Worm (Caenorhabditis elegans) whole organism, L1 larva: ENCODE measurements around the gene F54D10.7.

Source experiments
- C16A3.4 ChIP-seq: fragments of 150-350 bp; optimal IDR thresholded peaks from 2 replicates; lab custom pipeline; 2014; ENCODE audit warnings: missing biosample characterization, missing genetic modification characterization
- F16B12.6 ChIP-seq: fragments of 150-350 bp; optimal IDR thresholded peaks from 2 replicates; lab custom pipeline; 2014; ENCODE audit warnings: missing biosample characterization, missing genetic modification characterization
- aha-1 ChIP-seq: fragments of 150-350 bp; optimal IDR thresholded peaks from 2 replicates; lab custom pipeline; 2014; ENCODE audit warnings: missing biosample characterization, missing genetic modification characterization
- alr-1 ChIP-seq: fragments of 200-800 bp; sonication (Bioruptor generic); optimal IDR thresholded peaks from 2 replicates; lab custom pipeline; 2018; ENCODE audit warnings: borderline replicate concordance, mild to moderate bottlenecking, missing genetic modification characterization, missing compliant biosample characterization
- ama-1 ChIP-seq: fragments of 150-350 bp; optimal IDR thresholded peaks from 2 replicates; lab custom pipeline; 2014
- blmp-1 ChIP-seq: fragments of 150-350 bp; optimal IDR thresholded peaks from 2 replicates; lab custom pipeline; 2014; ENCODE audit warnings: missing biosample characterization, missing genetic modification characterization
- ceh-63 ChIP-seq: fragments of 200-800 bp; sonication (Bioruptor generic); optimal IDR thresholded peaks from 2 replicates; lab custom pipeline; 2018; ENCODE audit warnings: mild to moderate bottlenecking, missing genetic modification characterization, missing compliant biosample characterization
- ceh-88 ChIP-seq: fragments of 200-800 bp; sonication (Bioruptor generic); IDR thresholded peaks from 2 replicates; pipeline ENCODE4 v1.3.6; 2022; ENCODE audit warnings: missing genetic modification characterization, missing compliant biosample characterization
- ceh-90 ChIP-seq: sonication (generic microtip); optimal IDR thresholded peaks from 2 replicates; lab custom pipeline; 2016; ENCODE audit warnings: missing genetic modification characterization, missing compliant biosample characterization
- ces-1 ChIP-seq: fragments of 150-350 bp; optimal IDR thresholded peaks from 2 replicates; lab custom pipeline; 2014; ENCODE audit warnings: missing biosample characterization, missing genetic modification reagents, missing genetic modification characterization
- dpl-1 ChIP-seq, 3 experiments: fragments of 150-350 bp in 2 of 3; sonication (generic microtip) in 1 of 3; optimal IDR thresholded peaks; 2 replicates each; lab custom pipeline; 2014 to 2017; ENCODE audit warnings: missing biosample characterization in 3 of 3, missing genetic modification characterization in 3 of 3, missing genetic modification reagents in 3 of 3
- dsc-1 ChIP-seq: sonication (generic microtip); optimal IDR thresholded peaks from 2 replicates; lab custom pipeline; 2016; ENCODE audit warnings: mild to moderate bottlenecking, missing genetic modification characterization, missing compliant biosample characterization
- efl-1 ChIP-seq, 4 experiments: fragments of 150-350 bp; optimal IDR thresholded peaks in 3 of 4; peaks in 1 of 4; 1 replicate in 1 of 4; 2 replicates in 3 of 4; lab custom pipeline; 2014; ENCODE audit warnings: missing biosample characterization in 2 of 4, missing genetic modification characterization in 2 of 4, missing genetic modification reagents in 2 of 4
- efl-3 ChIP-seq: fragments of 200-800 bp; sonication (Bioruptor generic); optimal IDR thresholded peaks from 2 replicates; lab custom pipeline; 2018; ENCODE audit warnings: mild to moderate bottlenecking, missing genetic modification characterization, missing compliant biosample characterization
- egl-27 ChIP-seq, 2 experiments: fragments of 150-350 bp in 1 of 2; sonication (generic microtip); optimal IDR thresholded peaks; 3 replicates each; lab custom pipeline; 2017 to 2018; ENCODE audit warnings: missing biosample characterization in 2 of 2, missing genetic modification characterization in 2 of 2, missing genetic modification reagents in 2 of 2
- elt-2 ChIP-seq: sonication (generic microtip); optimal IDR thresholded peaks from 2 replicates; lab custom pipeline; 2016; ENCODE audit warnings: missing genetic modification characterization, mild to moderate bottlenecking, inconsistent platforms, missing compliant biosample characterization, missing genetic modification reagents
- elt-3 ChIP-seq, 6 experiments: fragments of 150-350 bp in 1 of 6; sonication (generic microtip); optimal IDR thresholded peaks; 2 replicates each; lab custom pipeline; 2017 to 2018; ENCODE audit warnings: missing biosample characterization in 6 of 6, missing genetic modification characterization in 6 of 6, inconsistent platforms in 1 of 6
- fkh-10 ChIP-seq: sonication (generic microtip); optimal IDR thresholded peaks from 2 replicates; lab custom pipeline; 2017; ENCODE audit warnings: missing biosample characterization, missing genetic modification reagents, missing genetic modification characterization
- fkh-8 ChIP-seq: sonication (generic microtip); optimal IDR thresholded peaks from 2 replicates; lab custom pipeline; 2016; ENCODE audit warnings: mild to moderate bottlenecking, missing genetic modification characterization, missing compliant biosample characterization
- grh-1 ChIP-seq: fragments of 200-800 bp; sonication (Bioruptor generic); IDR thresholded peaks from 2 replicates; pipeline ENCODE4 v1.3.6; 2022; ENCODE audit warnings: missing genetic modification reagents, missing genetic modification characterization, missing compliant biosample characterization
- hlh-4 ChIP-seq: sonication (generic microtip); optimal IDR thresholded peaks from 2 replicates; lab custom pipeline; 2016; ENCODE audit warnings: mild to moderate bottlenecking, missing genetic modification characterization, missing compliant biosample characterization
- irx-1 ChIP-seq: sonication (generic microtip); optimal IDR thresholded peaks from 2 replicates; lab custom pipeline; 2016; ENCODE audit warnings: missing genetic modification characterization, missing compliant biosample characterization
- jun-1 ChIP-seq: fragments of 150-350 bp; optimal IDR thresholded peaks from 2 replicates; lab custom pipeline; 2014; ENCODE audit warnings: missing biosample characterization, missing genetic modification reagents, missing genetic modification characterization
- lin-14 ChIP-seq: fragments of 200-800 bp; sonication (Bioruptor generic); optimal IDR thresholded peaks from 2 replicates; lab custom pipeline; 2018; ENCODE audit warnings: mild to moderate bottlenecking, missing genetic modification characterization, moderate library complexity, missing compliant biosample characterization
- lin-15B ChIP-seq: fragments of 150-350 bp; sonication (generic microtip); optimal IDR thresholded peaks from 3 replicates; lab custom pipeline; 2014; ENCODE audit warnings: missing biosample characterization, missing genetic modification characterization
- lin-39 ChIP-seq: fragments of 150-350 bp; optimal IDR thresholded peaks from 2 replicates; lab custom pipeline; 2014; ENCODE audit warnings: missing biosample characterization, missing genetic modification reagents, missing genetic modification characterization
- mdl-1 ChIP-seq, 2 experiments: fragments of 150-350 bp; optimal IDR thresholded peaks; 2 replicates each; lab custom pipeline; 2014 to 2017; ENCODE audit warnings: missing biosample characterization in 2 of 2, missing genetic modification characterization in 2 of 2, inconsistent platforms in 1 of 2
- mef-2 ChIP-seq: fragments of 150-350 bp; optimal IDR thresholded peaks from 2 replicates; lab custom pipeline; 2014; ENCODE audit warnings: missing biosample characterization, missing genetic modification characterization
- mep-1 ChIP-seq: fragments of 150-350 bp; optimal IDR thresholded peaks from 2 replicates; lab custom pipeline; 2014; ENCODE audit warnings: missing biosample characterization, missing genetic modification characterization
- nhr-11 ChIP-seq: fragments of 150-350 bp; optimal IDR thresholded peaks from 2 replicates; lab custom pipeline; 2014; ENCODE audit warnings: missing biosample characterization, missing genetic modification characterization
- nhr-237 ChIP-seq: fragments of 150-350 bp; optimal IDR thresholded peaks from 2 replicates; lab custom pipeline; 2014; ENCODE audit warnings: missing biosample characterization, missing genetic modification characterization
- nhr-47 ChIP-seq: sonication (generic microtip); optimal IDR thresholded peaks from 2 replicates; lab custom pipeline; 2016; ENCODE audit warnings: mild to moderate bottlenecking, missing genetic modification characterization, moderate library complexity, missing compliant biosample characterization
- nhr-76 ChIP-seq: sonication (generic microtip); optimal IDR thresholded peaks from 2 replicates; lab custom pipeline; 2017; ENCODE audit warnings: missing biosample characterization, missing genetic modification characterization
- nhr-77 ChIP-seq: fragments of 150-350 bp; optimal IDR thresholded peaks from 2 replicates; lab custom pipeline; 2014; ENCODE audit warnings: missing biosample characterization, missing genetic modification characterization
- nhr-85 ChIP-seq: sonication (generic microtip); peaks from one replicate; lab custom pipeline; 2016; ENCODE audit warnings: missing genetic modification characterization, inconsistent platforms, missing compliant biosample characterization
- nhr-90 ChIP-seq: sonication (generic microtip); optimal IDR thresholded peaks from 2 replicates; lab custom pipeline; 2016; ENCODE audit warnings: mild to moderate bottlenecking, missing genetic modification characterization, missing compliant biosample characterization; ENCODE audit not compliant: poor library complexity
- pag-3 ChIP-seq: sonication (generic microtip); optimal IDR thresholded peaks from 2 replicates; lab custom pipeline; 2017; ENCODE audit warnings: missing genetic modification characterization, mild to moderate bottlenecking, missing compliant biosample characterization, antibody characterized with exemption, borderline replicate concordance; ENCODE audit not compliant: insufficient read depth
- pax-3 ChIP-seq: fragments of 200-800 bp; sonication (Bioruptor generic); optimal IDR thresholded peaks from 2 replicates; lab custom pipeline; 2018; ENCODE audit warnings: mild to moderate bottlenecking, missing genetic modification characterization, moderate library complexity, missing compliant biosample characterization
- pqm-1 ChIP-seq: sonication (generic microtip); optimal IDR thresholded peaks from 3 replicates; lab custom pipeline; 2017; ENCODE audit warnings: missing biosample characterization, missing genetic modification characterization
- skn-1 ChIP-seq: fragments of 150-350 bp; optimal IDR thresholded peaks from 2 replicates; lab custom pipeline; 2014; ENCODE audit warnings: missing biosample characterization, missing genetic modification characterization
- snpc-4 ChIP-seq: fragments of 150-350 bp; optimal IDR thresholded peaks from 2 replicates; lab custom pipeline; 2014; ENCODE audit warnings: missing biosample characterization, missing genetic modification characterization
- sup-37 ChIP-seq: fragments of 200-800 bp; sonication (Bioruptor generic); optimal IDR thresholded peaks from 2 replicates; lab custom pipeline; 2018; ENCODE audit warnings: mild to moderate bottlenecking, missing genetic modification characterization, missing compliant biosample characterization
- tbx-2 ChIP-seq: sonication (generic microtip); optimal IDR thresholded peaks from 2 replicates; lab custom pipeline; 2016; ENCODE audit warnings: missing genetic modification characterization, missing compliant biosample characterization
- tlp-1 ChIP-seq: fragments of 150-350 bp; optimal IDR thresholded peaks from 2 replicates; lab custom pipeline; 2014; ENCODE audit warnings: missing biosample characterization, missing genetic modification characterization
- unc-130 ChIP-seq: fragments of 150-350 bp; optimal IDR thresholded peaks from 2 replicates; lab custom pipeline; 2017; ENCODE audit warnings: missing biosample characterization, missing genetic modification characterization, inconsistent platforms
- unc-62 ChIP-seq: fragments of 150-350 bp; optimal IDR thresholded peaks from 2 replicates; lab custom pipeline; 2014; ENCODE audit warnings: missing biosample characterization, missing genetic modification reagents, missing genetic modification characterization
- vab-15 ChIP-seq: sonication (generic microtip); optimal IDR thresholded peaks from 2 replicates; lab custom pipeline; 2017; ENCODE audit warnings: missing genotype, mild to moderate bottlenecking, missing genetic modification characterization, missing compliant biosample characterization
- xbp-1 ChIP-seq: sonication (generic microtip); optimal IDR thresholded peaks from 2 replicates; lab custom pipeline; 2016; ENCODE audit warnings: missing genetic modification characterization, missing compliant biosample characterization
- ztf-11 ChIP-seq, 2 experiments: sonication (generic microtip); optimal IDR thresholded peaks; 2 replicates each; lab custom pipeline; 2016 to 2017; ENCODE audit warnings: missing genetic modification characterization in 2 of 2, missing biosample characterization in 1 of 2, missing compliant biosample characterization in 1 of 2

F54D10.7 gene

ce11 chrII:3810550-3810949 lies 10.5 kb downstream of the F54D10.7 start (continued):
- TF ChIP-seq efl-3 (no peak), hlh-4 (no peak), tlp-1 (tag; lab: Kevin White, UChicago) (no peak), tbx-2 (tag; lab: Kevin White, UChicago) (peak; percentile 32), nhr-11 (tag; lab: Kevin White, UChicago) (peak; percentile 19), elt-2 (peak; percentile 73), nhr-85 (tag; lab: Kevin White, UChicago) (peak; percentile 47), mep-1 (tag; lab: Kevin White, UChicago) (peak; percentile 59), dsc-1 (peak; percentile 24), mdl-1 (tag; optimal IDR thresholded peaks at IDR 0.05; lab: Kevin White, UChicago) (peak in 1 of 2 experiments; percentile 30)

DNA sequence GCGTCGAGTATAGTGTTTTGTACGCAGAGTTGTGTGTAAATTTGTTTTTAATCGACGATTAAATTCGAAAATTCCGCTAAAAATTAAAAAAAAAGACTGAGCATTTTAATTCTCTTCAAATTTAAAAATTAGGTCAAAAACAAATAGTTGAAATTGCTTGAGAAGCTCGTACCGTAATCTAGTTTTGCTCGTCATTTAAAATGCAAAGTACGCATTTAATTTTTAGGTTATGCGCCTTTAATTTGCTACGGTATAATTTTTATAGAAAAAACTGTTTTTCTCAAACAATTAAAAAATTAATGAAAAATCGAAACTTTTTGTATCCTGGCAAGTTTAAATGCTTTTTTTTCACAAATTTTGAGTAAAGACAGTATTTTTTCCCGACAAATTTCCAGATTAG lies 12.5 kb downstream of the F54D10.7 start:
- TF ChIP-seq pax-3 (tag; lab: Kevin White, UChicago), result no peak
- TF ChIP-seq tbx-2 (tag; lab: Kevin White, UChicago), result no peak
- TF ChIP-seq egl-27 (tag; optimal IDR thresholded peaks at IDR 0.05; lab: Kevin White, UChicago), result no peak
- no peak for TF ChIP-seq mef-2
- no peak for TF ChIP-seq ceh-90 (tag; lab: Kevin White, UChicago)
- no peak for TF ChIP-seq dpl-1 (GFP tag; optimal IDR thresholded peaks at IDR 0.05; lab: Kevin White, UChicago)
- TF ChIP-seq ces-1, result no peak
- no peak for TF ChIP-seq nhr-237 (tag; lab: Kevin White, UChicago)
- TF ChIP-seq lin-15B (tag; lab: Kevin White, UChicago), result no peak
- no peak for TF ChIP-seq alr-1 (tag; lab: Kevin White, UChicago)
- no peak for TF ChIP-seq ceh-63
- no peak for TF ChIP-seq jun-1 (tag; lab: Kevin White, UChicago)
- no peak for TF ChIP-seq efl-3
- no peak for TF ChIP-seq sup-37
- TF ChIP-seq ceh-88 (GFP tag; lab: Robert Waterston, UW), result no peak
- TF ChIP-seq hlh-4, result no peak
- TF ChIP-seq nhr-47 (tag; lab: Kevin White, UChicago), result no peak
- TF ChIP-seq, all 84 proteins: peak for 0

DNA sequence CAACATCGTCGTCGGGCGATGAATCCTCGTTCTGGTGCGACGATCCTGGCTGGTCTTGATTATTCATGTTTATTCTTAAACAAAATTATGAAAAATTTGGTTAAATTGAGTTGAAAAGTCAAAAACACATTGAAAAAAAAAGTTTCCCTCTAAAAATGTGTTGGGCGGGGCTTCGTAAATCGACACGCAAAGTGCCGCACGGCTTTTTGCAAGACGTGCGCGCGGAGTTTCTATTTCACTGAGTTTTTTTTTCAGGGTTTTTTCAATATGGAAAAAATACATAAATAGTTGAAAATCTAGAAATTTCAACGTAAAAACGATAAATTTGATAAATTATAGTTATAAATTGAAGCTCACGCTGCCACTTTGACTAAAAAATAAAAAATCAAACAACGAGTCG lies 13.0 kb downstream of the F54D10.7 start, which contains the start of gene F54D10.5:
TSS of gene F54D10.5 (minus strand) at position 74 of the 400 bp plus-strand sequence.
- TF ChIP-seq lin-14 (GFP tag; lab: Kevin White, UChicago), result peak; percentile 77
- TF ChIP-seq lin-15B (tag; lab: Kevin White, UChicago), result peak; percentile 63
- TF ChIP-seq nhr-76 (tag; lab: Kevin White, UChicago), result no peak
- TF ChIP-seq grh-1 (GFP tag; lab: Robert Waterston, UW), result peak; percentile 77
- TF ChIP-seq pqm-1, result no peak
- TF ChIP-seq skn-1 (tag; lab: Kevin White, UChicago), result peak; percentile 88
- TF ChIP-seq tbx-2 (tag; lab: Kevin White, UChicago), result peak; percentile 80
- TF ChIP-seq pag-3 (tag; lab: Kevin White, UChicago), result no peak
- TF ChIP-seq ama-1 (lab: Kevin White, UChicago), result no peak
- no peak for TF ChIP-seq blmp-1
- peak; percentile 47 for TF ChIP-seq fkh-8 (tag; lab: Kevin White, UChicago)
- TF ChIP-seq nhr-90 (tag; lab: Kevin White, UChicago), result peak; percentile 77
- peak in 1 of 2 experiments; percentile 13 for TF ChIP-seq ztf-11 (tag; optimal IDR thresholded peaks at IDR 0.05; lab: Kevin White, UChicago)
- TF ChIP-seq nhr-11 (tag; lab: Kevin White, UChicago), result peak; percentile 56
- TF ChIP-seq xbp-1 (tag; lab: Kevin White, UChicago), result peak; percentile 81
- peak; percentile 68 for TF ChIP-seq F16B12.6
- TF ChIP-seq aha-1 (tag; lab: Kevin White, UChicago), result no peak
- TF ChIP-seq mep-1 (tag; lab: Kevin White, UChicago), result peak; percentile 71
- TF ChIP-seq unc-62 (GFP tag; lab: Kevin White, UChicago), result no peak
- TF ChIP-seq efl-1 (optimal IDR thresholded peaks at IDR 0.05; lab: Kevin White, UChicago), result peak; percentile 81 to 95
- peak; percentile 91 to 99 for TF ChIP-seq efl-1 (GFP tag; optimal IDR thresholded peaks at IDR 0.05 in 1 of 2; lab: Kevin White, UChicago)
- peak; percentile 69 for TF ChIP-seq lin-39 (tag; lab: Kevin White, UChicago)
- TF ChIP-seq ceh-63, result no peak
- no peak for TF ChIP-seq vab-15 (tag; lab: Kevin White, UChicago)
- TF ChIP-seq irx-1 (tag; lab: Kevin White, UChicago), result no peak
- TF ChIP-seq snpc-4, result peak; percentile 59
- TF ChIP-seq elt-2, result peak; percentile 73
- TF ChIP-seq unc-130, result peak; percentile 81
- TF ChIP-seq nhr-237 (tag; lab: Kevin White, UChicago), result peak; percentile 10
- peak; percentile 24; the same call in 1 of the 2 replicates for TF ChIP-seq ceh-88 (GFP tag; lab: Robert Waterston, UW)
- TF ChIP-seq fkh-10 (GFP tag; lab: Kevin White, UChicago), result no peak
- TF ChIP-seq nhr-77 (tag; lab: Kevin White, UChicago), result no peak
- TF ChIP-seq C16A3.4 (tag; lab: Kevin White, UChicago), result peak; percentile 77
- TF ChIP-seq elt-3 (tag; optimal IDR thresholded peaks at IDR 0.05; lab: Kevin White, UChicago), result peak in 1 of 6 experiments; percentile 74
